Worm (Caenorhabditis elegans): ENCODE data around the gene hxk-3.
A peak's percentile ranks its signal among the peaks of the same experiment; 100 is the strongest.

hxk-3 gene

DNA sequence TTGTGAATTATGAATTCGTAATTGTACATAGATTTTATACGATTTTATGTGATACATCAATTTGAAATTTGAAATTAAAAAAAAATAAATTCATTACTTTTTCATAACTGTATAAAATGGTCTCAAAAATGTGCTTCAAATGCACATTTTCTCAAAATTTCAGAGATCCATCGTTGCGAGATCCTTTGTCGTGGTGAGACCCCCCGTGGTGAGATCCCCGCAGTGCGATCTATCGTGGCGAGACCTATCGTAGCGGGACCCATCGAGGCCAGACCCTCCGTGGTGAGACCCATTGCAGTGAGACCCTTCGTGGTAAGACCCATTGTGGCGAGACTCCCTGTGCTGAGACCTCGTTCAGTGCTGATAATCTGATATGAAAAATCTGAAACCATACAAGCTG is 38.0 kb upstream of the hxk-3 start (continued):
- TF ChIP-seq ztf-26 (tag; optimal IDR thresholded peaks at IDR 0.05) (peak; percentile 56), athp-1 (tag; optimal IDR thresholded peaks at IDR 0.05) (no peak), cebp-1 (GFP tag; IDR thresholded peaks at IDR 0.05) (no peak), cebp-1 (tag; optimal IDR thresholded peaks at IDR 0.05) (peak; percentile 61), lin-40 (tag; optimal IDR thresholded peaks at IDR 0.05) (peak; percentile 49), B0019.2 (GFP tag; conservative IDR thresholded peaks at IDR 0.05) (no peak), ama-1 (optimal IDR thresholded peaks at IDR 0.05) (peak; percentile 9), ama-1 (GFP tag; optimal IDR thresholded peaks at IDR 0.05) (no peak), egl-44 (GFP tag; IDR thresholded peaks at IDR 0.05) (no peak), F33H1.4 (GFP tag; IDR thresholded peaks at IDR 0.05) (peak; percentile 40; the same call in 1 of the 2 replicates), snpc-4 (GFP tag; optimal IDR thresholded peaks at IDR 0.05) (no peak), snpc-4 (tag; optimal IDR thresholded peaks at IDR 0.05) (peak in 1 of 4 experiments; percentile 13), hmg-1.2 (GFP tag; IDR thresholded peaks at IDR 0.05) (no peak), C06A6.2 (GFP tag; conservative IDR thresholded peaks at IDR 0.05) (no peak), ceh-27 (GFP tag; optimal IDR thresholded peaks at IDR 0.05) (no peak), unc-130 (GFP tag; optimal IDR thresholded peaks at IDR 0.05) (no peak), chd-7 (tag; optimal IDR thresholded peaks at IDR 0.05) (peak; percentile 38), lin-26 (GFP tag; IDR thresholded peaks at IDR 0.05) (peak; percentile 82)

DNA sequence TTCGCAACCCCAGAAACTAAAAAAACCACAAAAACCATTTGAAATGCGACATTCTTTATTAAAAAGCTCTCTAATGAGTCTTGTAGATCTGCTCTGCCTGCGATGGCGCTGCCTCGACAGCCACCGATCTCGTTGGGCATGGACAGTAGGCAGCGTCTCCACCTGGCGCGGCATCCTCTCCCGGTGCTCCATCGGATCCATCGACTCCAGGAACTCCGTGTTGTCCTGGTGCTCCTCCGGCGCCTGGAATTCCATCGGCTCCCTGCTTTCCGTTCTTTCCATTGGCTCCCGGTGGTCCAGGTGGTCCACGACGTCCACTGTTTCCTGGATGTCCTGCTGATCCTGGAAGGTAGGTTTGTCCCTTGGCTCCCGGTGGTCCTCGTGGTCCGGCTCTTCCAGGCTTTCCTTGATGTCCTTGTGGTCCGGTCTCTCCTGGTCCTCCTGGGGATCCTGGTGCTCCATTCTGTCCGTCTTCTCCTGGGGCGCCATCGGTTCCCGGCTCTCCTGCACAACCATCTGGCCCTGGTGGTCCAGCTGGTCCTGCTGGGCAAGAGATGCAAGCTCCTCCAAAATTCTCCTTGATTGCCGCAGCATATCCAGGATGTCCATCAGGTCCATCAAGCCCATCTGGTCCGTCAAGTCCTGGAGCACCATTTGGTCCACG is 37.5 kb upstream of the hxk-3 start:
- TF ChIP-seq snpc-4 (GFP tag; optimal IDR thresholded peaks at IDR 0.05) (no peak), snpc-4 (tag; optimal IDR thresholded peaks at IDR 0.05) (no peak), lin-40 (tag; optimal IDR thresholded peaks at IDR 0.05) (no peak), lin-26 (GFP tag; IDR thresholded peaks at IDR 0.05) (no peak), Y56A3A.18 (GFP tag; IDR thresholded peaks at IDR 0.05) (0 out of 2 replicates have a peak, but pooled peaks have one; percentile 35), egrh-3 (GFP tag; IDR thresholded peaks at IDR 0.05) (peak; percentile 67; the same call in 1 of the 2 replicates), ceh-91 (GFP tag; IDR thresholded peaks at IDR 0.05) (no peak), dox-1 (GFP tag; IDR thresholded peaks at IDR 0.05) (no peak), F10E7.11 (tag; optimal IDR thresholded peaks at IDR 0.05) (no peak), F49E8.2 (tag; optimal IDR thresholded peaks at IDR 0.05; ENCODE audit: insufficient read depth) (no peak), let-526 (GFP tag; IDR thresholded peaks at IDR 0.05) (no peak), zfh-2 (GFP tag; conservative IDR thresholded peaks at IDR 0.05) (peak; percentile 85), rpc-1 (optimal IDR thresholded peaks at IDR 0.05) (no peak), rpc-1 (tag; optimal IDR thresholded peaks at IDR 0.05) (no peak), F55B11.4 (tag; optimal IDR thresholded peaks at IDR 0.05; ENCODE audit: borderline replicate concordance, insufficient read depth) (no peak), sdz-38 (tag; optimal IDR thresholded peaks at IDR 0.05) (no peak), Y53F4B.3 (GFP tag; IDR thresholded peaks at IDR 0.05) (no peak), nfyb-1 (GFP tag; IDR thresholded peaks at IDR 0.05) (no peak), Y95B8A.8 (GFP tag; IDR thresholded peaks at IDR 0.05) (no peak), nhr-120 (GFP tag; IDR thresholded peaks at IDR 0.05) (no peak), madf-10 (tag; optimal IDR thresholded peaks at IDR 0.05) (no peak), sptf-2 (GFP tag; optimal IDR thresholded peaks at IDR 0.05) (peak; percentile 11), snpc-3.4 (tag; optimal IDR thresholded peaks at IDR 0.05) (no peak), lin-35 (GFP tag; optimal IDR thresholded peaks at IDR 0.05) (no peak), xnd-1 (tag; optimal IDR thresholded peaks at IDR 0.05) (no peak), F57A8.1 (GFP tag; optimal IDR thresholded peaks at IDR 0.05) (no peak)

Measured in whole organism, young adult.